Fruit fly (Drosophila melanogaster): ENCODE data around the gene HGTX.

HGTX gene

dm6 chr3L:14552041-14552924 is 47.1 kb downstream of the HGTX start:
- TF ChIP-seq CG8301 (tag; optimal IDR thresholded peaks at IDR 0.05) (no peak), gl (tag; optimal IDR thresholded peaks at IDR 0.05) (no peak), Pif1A (GFP tag; optimal IDR thresholded peaks at IDR 0.05) (no peak), CG12605 (GFP tag; IDR thresholded peaks at IDR 0.05) (no peak), D1 (tag; optimal IDR thresholded peaks at IDR 0.05) (no peak), CG34367 (tag; optimal IDR thresholded peaks at IDR 0.05) (no peak), Pif1B (GFP tag; optimal IDR thresholded peaks at IDR 0.05) (no peak), CG8159 (tag; optimal IDR thresholded peaks at IDR 0.05) (no peak), CG10348 (GFP tag; IDR thresholded peaks at IDR 0.05) (no peak), Ets98B (GFP tag; IDR thresholded peaks at IDR 0.05) (no peak), fd96Ca (GFP tag; IDR thresholded peaks at IDR 0.05) (no peak), CG4496 (GFP tag; IDR thresholded peaks at IDR 0.05) (no peak), CG14655 (GFP tag; optimal IDR thresholded peaks at IDR 0.05) (no peak), CG13204 (GFP tag; optimal IDR thresholded peaks at IDR 0.05) (no peak)

- no peak for TF ChIP-seq Snoo (tag; optimal IDR thresholded peaks at IDR 0.05)
- no peak for TF ChIP-seq gl (tag; optimal IDR thresholded peaks at IDR 0.05)
- TF ChIP-seq CG15710 (tag; optimal IDR thresholded peaks at IDR 0.05): no peak
- TF ChIP-seq CG12605 (GFP tag; IDR thresholded peaks at IDR 0.05): no peak
- no peak for TF ChIP-seq CG10348 (GFP tag; IDR thresholded peaks at IDR 0.05)
- no peak for TF ChIP-seq CG32121 (GFP tag; IDR thresholded peaks at IDR 0.05)
- no peak for TF ChIP-seq rn (GFP tag; IDR thresholded peaks at IDR 0.05)
- no peak for TF ChIP-seq EcR (GFP tag; optimal IDR thresholded peaks at IDR 0.05)
- TF ChIP-seq Pif1A (GFP tag; optimal IDR thresholded peaks at IDR 0.05): no peak
- TF ChIP-seq fd96Ca (GFP tag; IDR thresholded peaks at IDR 0.05): no peak
These were observed 47.7 kb downstream of the HGTX start for dm6 chr3L:14551621-14552020.

- TF ChIP-seq Pif1B (GFP tag; optimal IDR thresholded peaks at IDR 0.05) (peak; percentile 90), CG9948 (tag; optimal IDR thresholded peaks at IDR 0.05) (peak; percentile 87), fd96Ca (GFP tag; IDR thresholded peaks at IDR 0.05) (no peak; the same call in 1 of the 3 replicates), gl (tag; optimal IDR thresholded peaks at IDR 0.05) (peak; percentile 85), Pif1A (GFP tag; optimal IDR thresholded peaks at IDR 0.05) (peak; percentile 94), CG34367 (tag; optimal IDR thresholded peaks at IDR 0.05) (peak; percentile 89), CG15710 (tag; optimal IDR thresholded peaks at IDR 0.05) (peak; percentile 91), Ets98B (GFP tag; IDR thresholded peaks at IDR 0.05) (peak; percentile 89), EcR (GFP tag; optimal IDR thresholded peaks at IDR 0.05) (peak; percentile 81), CG14655 (GFP tag; optimal IDR thresholded peaks at IDR 0.05) (peak; percentile 88), CG10348 (GFP tag; IDR thresholded peaks at IDR 0.05) (0 out of 2 replicates have a peak, but pooled peaks have one; percentile 37), D1 (tag; optimal IDR thresholded peaks at IDR 0.05) (peak; percentile 57), CG32121 (GFP tag; IDR thresholded peaks at IDR 0.05) (peak; percentile 94), Snoo (tag; optimal IDR thresholded peaks at IDR 0.05) (peak; percentile 94), CG8159 (tag; optimal IDR thresholded peaks at IDR 0.05) (peak; percentile 90), CG8301 (tag; optimal IDR thresholded peaks at IDR 0.05) (peak; percentile 90), CG17806 (tag; optimal IDR thresholded peaks at IDR 0.05) (peak; percentile 89), CG4496 (GFP tag; IDR thresholded peaks at IDR 0.05) (peak; percentile 87), CG12605 (GFP tag; IDR thresholded peaks at IDR 0.05) (peak; percentile 85), CG13204 (GFP tag; optimal IDR thresholded peaks at IDR 0.05) (peak; percentile 82), rn (GFP tag; IDR thresholded peaks at IDR 0.05) (peak; percentile 66; the same call in 1 of the 2 replicates)
These were observed 48.4 kb downstream of the HGTX start, which contains the start of gene Gbs-70E for dm6 chr3L:14550839-14551415. Gbs-70E (minus strand) TSS chr3L:14550975.

- no peak for TF ChIP-seq CG8159 (tag; optimal IDR thresholded peaks at IDR 0.05)
- TF ChIP-seq fd96Ca (GFP tag; IDR thresholded peaks at IDR 0.05): no peak
- TF ChIP-seq CG4496 (GFP tag; IDR thresholded peaks at IDR 0.05): no peak
- no peak for TF ChIP-seq CG12605 (GFP tag; IDR thresholded peaks at IDR 0.05)
- no peak for TF ChIP-seq Snoo (tag; optimal IDR thresholded peaks at IDR 0.05)
- TF ChIP-seq CG32121 (GFP tag; IDR thresholded peaks at IDR 0.05): no peak
- no peak for TF ChIP-seq CG17806 (tag; optimal IDR thresholded peaks at IDR 0.05)
- no peak for TF ChIP-seq CG15710 (tag; optimal IDR thresholded peaks at IDR 0.05)
- no peak for TF ChIP-seq EcR (GFP tag; optimal IDR thresholded peaks at IDR 0.05)
- no peak for TF ChIP-seq rn (GFP tag; IDR thresholded peaks at IDR 0.05)
- no peak for TF ChIP-seq CG9948 (tag; optimal IDR thresholded peaks at IDR 0.05)
- TF ChIP-seq CG10348 (GFP tag; IDR thresholded peaks at IDR 0.05): no peak
- no peak for TF ChIP-seq CG14655 (GFP tag; optimal IDR thresholded peaks at IDR 0.05)
- no peak for TF ChIP-seq Pif1B (GFP tag; optimal IDR thresholded peaks at IDR 0.05)
These were observed 49.4 kb downstream of the HGTX start for dm6 chr3L:14549958-14550357.

dm6 chr3L:14549215-14549614 is 50.1 kb downstream of the HGTX start:
- TF ChIP-seq CG32121 (GFP tag; IDR thresholded peaks at IDR 0.05): no peak
- no peak for TF ChIP-seq CG14655 (GFP tag; optimal IDR thresholded peaks at IDR 0.05)
- TF ChIP-seq Snoo (tag; optimal IDR thresholded peaks at IDR 0.05): no peak
- no peak for TF ChIP-seq D1 (tag; optimal IDR thresholded peaks at IDR 0.05)
- no peak for TF ChIP-seq Pif1A (GFP tag; optimal IDR thresholded peaks at IDR 0.05)
- TF ChIP-seq rn (GFP tag; IDR thresholded peaks at IDR 0.05): no peak
- no peak for TF ChIP-seq CG8159 (tag; optimal IDR thresholded peaks at IDR 0.05)
- no peak for TF ChIP-seq CG13204 (GFP tag; optimal IDR thresholded peaks at IDR 0.05)
- TF ChIP-seq CG15710 (tag; optimal IDR thresholded peaks at IDR 0.05): no peak
- TF ChIP-seq fd96Ca (GFP tag; IDR thresholded peaks at IDR 0.05): no peak
- no peak for TF ChIP-seq CG4496 (GFP tag; IDR thresholded peaks at IDR 0.05)
- no peak for TF ChIP-seq CG17806 (tag; optimal IDR thresholded peaks at IDR 0.05)
- no peak for TF ChIP-seq CG8301 (tag; optimal IDR thresholded peaks at IDR 0.05)
